Fruit fly (Drosophila melanogaster) whole organism, embryonic: ENCODE measurements around the gene cav.

ENCODE experiments used
- ATbp ChIP-seq: fragments of 200-800 bp; sonication (Bioruptor generic); optimal IDR thresholded peaks from 2 replicates; lab custom pipeline; 2017; ENCODE audit warnings: missing biosample characterization, mild to moderate bottlenecking, missing genetic modification characterization, missing genetic modification reagents
- Asciz ChIP-seq: fragments of 200-800 bp; sonication (Bioruptor generic); optimal IDR thresholded peaks from 2 replicates; lab custom pipeline; 2017; ENCODE audit warnings: missing biosample characterization, mild to moderate bottlenecking, missing genetic modification characterization, missing genetic modification reagents
- BEAF-32 ChIP-seq: fragments of 200-800 bp; sonication (Bioruptor generic); optimal IDR thresholded peaks from 3 replicates; lab custom pipeline; 2017; ENCODE audit warnings: missing biosample characterization, missing genetic modification characterization, mild to moderate bottlenecking, moderate library complexity, missing genetic modification reagents
- Blimp-1 ChIP-seq: fragments of 200-800 bp; sonication (Bioruptor generic); optimal IDR thresholded peaks from 3 replicates; lab custom pipeline; 2018; ENCODE audit warnings: missing biosample characterization, missing genetic modification characterization, mild to moderate bottlenecking, moderate library complexity, missing genetic modification reagents
- CG11247 ChIP-seq: fragments of 200-800 bp; sonication (Bioruptor generic); IDR thresholded peaks from 2 replicates; pipeline ENCODE4 v1.3.6; 2022; ENCODE audit warnings: missing biosample characterization, missing genetic modification characterization
- CG11696 ChIP-seq: fragments of 200-800 bp; sonication (Bioruptor generic); IDR thresholded peaks from 2 replicates; pipeline ENCODE4 v1.3.6; 2022; ENCODE audit warnings: missing biosample characterization, missing genetic modification characterization
- CG12219 ChIP-seq: fragments of 200-800 bp; sonication (Bioruptor generic); optimal IDR thresholded peaks from 3 replicates; lab custom pipeline; 2018; ENCODE audit warnings: missing biosample characterization, mild to moderate bottlenecking, missing genetic modification characterization
- CG13123 ChIP-seq: fragments of 200-800 bp; sonication (Bioruptor generic); optimal IDR thresholded peaks from 2 replicates; lab custom pipeline; 2016; ENCODE audit warnings: missing biosample characterization, missing genetic modification characterization
- CG13287 ChIP-seq: fragments of 200-800 bp; sonication (Bioruptor generic); IDR thresholded peaks from 2 replicates; pipeline ENCODE4 v1.3.6; 2022; ENCODE audit warnings: missing biosample characterization, missing genetic modification characterization; ENCODE audit not compliant: partially characterized antibody
- CG14050 ChIP-seq: fragments of 200-800 bp; sonication (Bioruptor generic); IDR thresholded peaks from 3 replicates; pipeline ENCODE4 v1.3.6; 2022; ENCODE audit warnings: missing biosample characterization, missing genetic modification characterization
- CG15601 ChIP-seq: fragments of 200-800 bp; sonication (Bioruptor generic); optimal IDR thresholded peaks from 3 replicates; lab custom pipeline; 2019; ENCODE audit warnings: missing biosample characterization, mild to moderate bottlenecking, missing genetic modification characterization, moderate library complexity
- CG16813 ChIP-seq: fragments of 200-800 bp; sonication (Bioruptor generic); IDR thresholded peaks from 3 replicates; pipeline ENCODE4 v1.3.6; 2022; ENCODE audit warnings: missing biosample characterization, missing genetic modification characterization; ENCODE audit not compliant: partially characterized antibody
- CG17829 ChIP-seq: fragments of 200-800 bp; optimal IDR thresholded peaks from 2 replicates; lab custom pipeline; 2019; ENCODE audit warnings: missing biosample characterization, mild to moderate bottlenecking, missing genetic modification characterization, moderate library complexity
- CG18476 ChIP-seq: fragments of 200-800 bp; sonication (Bioruptor generic); optimal IDR thresholded peaks from 2 replicates; lab custom pipeline; 2016; ENCODE audit warnings: missing biosample characterization, mild to moderate bottlenecking, missing genetic modification characterization
- CG2199 ChIP-seq: fragments of 200-800 bp; sonication (Bioruptor generic); IDR thresholded peaks from 3 replicates; pipeline ENCODE4 v1.3.6; 2022; ENCODE audit warnings: missing biosample characterization, missing genetic modification characterization
- CG31224 ChIP-seq: fragments of 200-800 bp; sonication (Bioruptor generic); IDR thresholded peaks from 2 replicates; pipeline ENCODE4 v1.3.6; 2022; ENCODE audit warnings: missing biosample characterization, missing genetic modification characterization
- CG32532 ChIP-seq: fragments of 200-800 bp; sonication (Bioruptor generic); IDR thresholded peaks from 2 replicates; pipeline ENCODE4 v1.3.6; 2022; ENCODE audit warnings: missing biosample characterization, missing genetic modification characterization
- CG6813 ChIP-seq: fragments of 200-800 bp; sonication (Bioruptor generic); optimal IDR thresholded peaks from 2 replicates; lab custom pipeline; 2017; ENCODE audit warnings: missing biosample characterization, missing genetic modification characterization, mild to moderate bottlenecking, moderate library complexity, missing genetic modification reagents
- CG7839 ChIP-seq: fragments of 200-800 bp; sonication (Bioruptor generic); optimal IDR thresholded peaks from 3 replicates; lab custom pipeline; 2018; ENCODE audit warnings: missing biosample characterization, mild to moderate bottlenecking, missing genetic modification characterization, moderate library complexity
- CG7928 ChIP-seq: fragments of 200-800 bp; sonication (Bioruptor generic); optimal IDR thresholded peaks from 2 replicates; lab custom pipeline; 2017; ENCODE audit warnings: missing biosample characterization, mild to moderate bottlenecking, missing genetic modification characterization
- CG7987 ChIP-seq: fragments of 200-800 bp; sonication (Bioruptor generic); optimal IDR thresholded peaks from 2 replicates; lab custom pipeline; 2018; ENCODE audit warnings: missing biosample characterization, mild to moderate bottlenecking, missing genetic modification characterization, moderate library complexity
- CG8388 ChIP-seq: fragments of 200-800 bp; sonication (Bioruptor generic); optimal IDR thresholded peaks from 2 replicates; lab custom pipeline; 2019; ENCODE audit warnings: missing biosample characterization, mild to moderate bottlenecking, missing genetic modification characterization, moderate library complexity
- Chrac-16 ChIP-seq: fragments of 200-800 bp; sonication (Bioruptor generic); optimal IDR thresholded peaks from 3 replicates; lab custom pipeline; 2016; ENCODE audit warnings: missing biosample characterization, missing genetic modification characterization
- CoRest ChIP-seq: fragments of 200-800 bp; sonication (Bioruptor generic); optimal IDR thresholded peaks from 3 replicates; lab custom pipeline; 2018; ENCODE audit warnings: missing biosample characterization, mild to moderate bottlenecking, missing genetic modification characterization, moderate library complexity
- Deaf1 ChIP-seq: fragments of 200-800 bp; optimal IDR thresholded peaks from 3 replicates; lab custom pipeline; 2019; ENCODE audit warnings: missing biosample characterization, mild to moderate bottlenecking, missing genetic modification characterization, moderate library complexity
- E2f2 ChIP-seq: fragments of 200-800 bp; sonication (Bioruptor generic); IDR thresholded peaks from 2 replicates; pipeline ENCODE4 v1.3.6; 2022; ENCODE audit warnings: missing biosample characterization, missing genetic modification characterization
- ERR ChIP-seq: fragments of 200-800 bp; sonication (Bioruptor generic); optimal IDR thresholded peaks from 2 replicates; lab custom pipeline; 2016; ENCODE audit warnings: missing biosample characterization, missing genetic modification characterization
- HLH3B ChIP-seq: fragments of 200-800 bp; sonication (Bioruptor generic); IDR thresholded peaks from 2 replicates; pipeline ENCODE4 v1.3.6; 2022; ENCODE audit warnings: missing biosample characterization, missing genetic modification characterization
- Hr51 ChIP-seq, 2 experiments: fragments of 200-800 bp; sonication (Bioruptor generic); optimal IDR thresholded peaks; 2 replicates in 1 of 2; 3 replicates in 1 of 2; lab custom pipeline; 2016 to 2018; ENCODE audit warnings: missing biosample characterization in 2 of 2, missing genetic modification characterization in 2 of 2, mild to moderate bottlenecking in 1 of 2, moderate library complexity in 1 of 2
- Myb ChIP-seq: fragments of 200-800 bp; sonication (Bioruptor generic); optimal IDR thresholded peaks from 2 replicates; lab custom pipeline; 2016; ENCODE audit warnings: missing biosample characterization, missing genetic modification characterization
- NC2α ChIP-seq: fragments of 200-800 bp; sonication (Bioruptor generic); optimal IDR thresholded peaks from 2 replicates; lab custom pipeline; 2016; ENCODE audit warnings: missing biosample characterization, missing genetic modification characterization
- PHDP ChIP-seq: fragments of 200-800 bp; sonication (Bioruptor generic); optimal IDR thresholded peaks from 3 replicates; lab custom pipeline; 2018; ENCODE audit warnings: missing biosample characterization, mild to moderate bottlenecking, missing genetic modification characterization, moderate library complexity
- abd-A ChIP-seq: fragments of 200-800 bp; sonication (Bioruptor generic); optimal IDR thresholded peaks from 3 replicates; lab custom pipeline; 2019; ENCODE audit warnings: missing biosample characterization, mild to moderate bottlenecking, missing genetic modification characterization, moderate library complexity
- bab2 ChIP-seq: fragments of 200-800 bp; sonication (Bioruptor generic); optimal IDR thresholded peaks from 2 replicates; lab custom pipeline; 2016; ENCODE audit warnings: missing biosample characterization, missing genetic modification characterization
- chn ChIP-seq: fragments of 200-800 bp; sonication (Bioruptor generic); optimal IDR thresholded peaks from 2 replicates; lab custom pipeline; 2016; ENCODE audit warnings: missing biosample characterization, missing genetic modification characterization
- dm ChIP-seq: fragments of 200-800 bp; sonication (Bioruptor generic); optimal IDR thresholded peaks from 3 replicates; lab custom pipeline; 2016; ENCODE audit warnings: missing biosample characterization, missing genetic modification characterization
- gsb ChIP-seq: fragments of 200-800 bp; sonication (Bioruptor generic); IDR thresholded peaks from 2 replicates; pipeline ENCODE4 v1.3.6; 2022; ENCODE audit warnings: missing biosample characterization, missing genetic modification characterization
- kah ChIP-seq: fragments of 200-800 bp; sonication (Bioruptor generic); optimal IDR thresholded peaks from 2 replicates; lab custom pipeline; 2018; ENCODE audit warnings: missing biosample characterization, mild to moderate bottlenecking, missing genetic modification characterization
- lab ChIP-seq: fragments of 200-800 bp; sonication (Bioruptor generic); optimal IDR thresholded peaks from 3 replicates; lab custom pipeline; 2017; ENCODE audit warnings: missing biosample characterization, missing genetic modification characterization, mild to moderate bottlenecking, moderate library complexity, missing genetic modification reagents
- nau ChIP-seq: fragments of 200-800 bp; sonication (Bioruptor generic); optimal IDR thresholded peaks from 3 replicates; lab custom pipeline; 2017; ENCODE audit warnings: missing biosample characterization, mild to moderate bottlenecking, missing genetic modification characterization, missing genetic modification reagents
- odd ChIP-seq: fragments of 200-800 bp; sonication (Bioruptor generic); optimal IDR thresholded peaks from 2 replicates; lab custom pipeline; 2017; ENCODE audit warnings: missing biosample characterization, mild to moderate bottlenecking, missing genetic modification characterization
- otp ChIP-seq: fragments of 200-800 bp; sonication (Bioruptor generic); IDR thresholded peaks from 3 replicates; pipeline ENCODE4, ENCODE4 v1.3.6; 2022; ENCODE audit warnings: missing biosample characterization, missing genetic modification characterization
- row ChIP-seq: fragments of 200-800 bp; sonication (Bioruptor generic); IDR thresholded peaks from 3 replicates; pipeline ENCODE4 v1.3.6; 2022; ENCODE audit warnings: missing biosample characterization, missing genetic modification characterization
- run ChIP-seq: fragments of 200-800 bp; sonication (Bioruptor generic); optimal IDR thresholded peaks from 3 replicates; lab custom pipeline; 2018; ENCODE audit warnings: missing biosample characterization, mild to moderate bottlenecking, missing genetic modification characterization
- salm ChIP-seq: fragments of 200-800 bp; sonication (Bioruptor generic); optimal IDR thresholded peaks from 2 replicates; lab custom pipeline; 2018; ENCODE audit warnings: missing biosample characterization, mild to moderate bottlenecking, missing genetic modification characterization
- tll ChIP-seq, 2 experiments: fragments of 200-800 bp in 1 of 2; fragments of >200 bp in 1 of 2; sonication (Bioruptor generic) in 1 of 2; optimal IDR thresholded peaks; 2 replicates each; lab custom pipeline; 2017 to 2019; ENCODE audit warnings: missing biosample characterization in 2 of 2, missing genetic modification characterization in 2 of 2, mild to moderate bottlenecking in 1 of 2, moderate library complexity in 1 of 2
- wor ChIP-seq: fragments of 200-800 bp; sonication (Bioruptor generic); IDR thresholded peaks from 2 replicates; pipeline ENCODE4 v1.3.6; 2022; ENCODE audit warnings: missing biosample characterization, missing genetic modification characterization
- zen ChIP-seq: fragments of 200-800 bp; sonication (Bioruptor generic); optimal IDR thresholded peaks from 3 replicates; lab custom pipeline; 2018; ENCODE audit warnings: missing biosample characterization, mild to moderate bottlenecking, missing genetic modification characterization, moderate library complexity

cav gene

DNA sequence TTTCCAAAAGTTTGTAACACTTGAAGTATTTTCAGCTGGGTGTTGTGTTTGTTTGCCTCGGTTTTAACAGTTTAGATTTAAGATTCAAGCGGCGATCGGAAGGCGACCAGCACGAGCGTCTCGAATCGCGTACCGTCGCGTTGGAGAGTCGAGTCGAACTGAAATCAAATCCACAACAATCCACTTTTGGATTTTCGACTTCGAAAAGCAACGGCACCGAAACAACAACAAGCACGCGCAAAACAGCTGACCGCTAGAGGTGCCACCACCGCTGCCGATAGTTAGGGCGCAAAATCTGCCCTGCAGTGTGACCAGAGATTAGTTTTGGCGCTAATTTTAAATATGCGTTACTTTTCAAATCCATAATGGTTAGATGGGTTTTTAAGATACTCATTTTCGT is 50.2 kb downstream of the cav start, which contains the start of gene jar (continued):
- TF ChIP-seq zen (tag; lab: Kevin White, UChicago) = peak; percentile 27
- TF ChIP-seq CG8388 (GFP tag; lab: Kevin White, UChicago) = peak; percentile 26
- TF ChIP-seq chn (GFP tag; lab: Kevin White, UChicago) = peak; percentile 21
- peak; percentile 59 for TF ChIP-seq row
- TF ChIP-seq CG11247 = peak; percentile 11; the same call in 1 of the 2 replicates
- peak; percentile 22 for TF ChIP-seq abd-A (tag; lab: Kevin White, UChicago)
- TF ChIP-seq kah (GFP tag; lab: Kevin White, UChicago) = peak; percentile 34
- peak; percentile 24 for TF ChIP-seq NC2α (GFP tag; lab: Kevin White, UChicago)
- TF ChIP-seq CG13287 (GFP tag; lab: Robert Waterston, UW) = peak; percentile 95
- no peak for TF ChIP-seq CG18476 (GFP tag; lab: Kevin White, UChicago)
- no peak for TF ChIP-seq gsb (GFP tag; lab: Robert Waterston, UW)
- no peak for TF ChIP-seq CG12219 (GFP tag; lab: Kevin White, UChicago)
- TF ChIP-seq wor = no peak
- 0 out of 3 replicates have a peak, but pooled peaks have one; percentile 67 for TF ChIP-seq CG2199 (GFP tag; lab: Robert Waterston, UW)
- TF ChIP-seq BEAF-32 (GFP tag; lab: Kevin White, UChicago) = peak; percentile 96
- TF ChIP-seq PHDP (tag; lab: Kevin White, UChicago) = peak; percentile 46
- TF ChIP-seq Blimp-1 (GFP tag; lab: Kevin White, UChicago) = peak; percentile 5
- TF ChIP-seq E2f2 (GFP tag; lab: Robert Waterston, UW) = peak; percentile 100
- TF ChIP-seq CG15601 (tag; lab: Kevin White, UChicago) = peak; percentile 37
- peak; percentile 9; the same call in 1 of the 2 replicates for TF ChIP-seq HLH3B (GFP tag; lab: Robert Waterston, UW)
- TF ChIP-seq odd (GFP tag; lab: Kevin White, UChicago) = peak; percentile 22
- TF ChIP-seq nau (GFP tag; lab: Kevin White, UChicago) = peak; percentile 31
- peak; percentile 71 for TF ChIP-seq CG7987 (GFP tag; lab: Kevin White, UChicago)
- peak; percentile 50 for TF ChIP-seq CoRest
- TF ChIP-seq CG17829 = peak; percentile 61
- peak; percentile 3 for TF ChIP-seq CG13123 (GFP tag; lab: Kevin White, UChicago)
- TF ChIP-seq ERR = peak; percentile 6
- peak; percentile 61 for TF ChIP-seq Deaf1 (tag; lab: Kevin White, UChicago)
- peak; percentile 61; the same call in 1 of the 3 replicates for TF ChIP-seq otp (GFP tag; lab: Robert Waterston, UW)
- TF ChIP-seq Chrac-16 (GFP tag; lab: Kevin White, UChicago) = no peak
- TF ChIP-seq ATbp (GFP tag; lab: Kevin White, UChicago) = peak; percentile 21
- peak; percentile 25 for TF ChIP-seq CG7839 (tag; lab: Kevin White, UChicago)
- peak; percentile 36 for TF ChIP-seq dm
- TF ChIP-seq CG11696 (GFP tag; lab: Robert Waterston, UW) = peak; percentile 21; the same call in 1 of the 2 replicates
- peak; percentile 14 for TF ChIP-seq bab2 (GFP tag; lab: Kevin White, UChicago)
- TF ChIP-seq salm (tag; lab: Kevin White, UChicago) = peak; percentile 24
- TF ChIP-seq lab (GFP tag; lab: Kevin White, UChicago) = peak; percentile 60
- peak; percentile 99 for TF ChIP-seq Myb (GFP tag; lab: Kevin White, UChicago)
- peak; percentile 39 for TF ChIP-seq run (tag; lab: Kevin White, UChicago)
- TF ChIP-seq CG31224 = no peak
- TF ChIP-seq CG32532 (GFP tag; lab: Robert Waterston, UW) = peak; percentile 49; the same call in 1 of the 2 replicates
- no peak for TF ChIP-seq Hr51 (GFP tag; optimal IDR thresholded peaks at IDR 0.05; lab: Kevin White, UChicago)
- TF ChIP-seq CG7928 (GFP tag; lab: Kevin White, UChicago) = peak; percentile 52
- TF ChIP-seq CG14050 = no peak
- TF ChIP-seq Asciz (GFP tag; lab: Kevin White, UChicago) = peak; percentile 45
- peak in 1 of 2 experiments; percentile 7 for TF ChIP-seq tll (GFP tag; optimal IDR thresholded peaks at IDR 0.05; lab: Kevin White, UChicago)
- peak; percentile 7 for TF ChIP-seq CG6813
- peak; percentile 85 for TF ChIP-seq CG16813
